Worm (Caenorhabditis elegans) whole organism, young adult: Measurements from ENCODE around the gene kin-15.

Experiments
- B0336.3 ChIP-seq: fragments of 200-800 bp; sonication (Bioruptor generic); IDR thresholded peaks from 2 replicates; pipeline ENCODE4 v1.3.6; 2022; ENCODE audit warnings: missing genetic modification characterization, missing compliant biosample characterization
- D2030.7 ChIP-seq: fragments of 200-800 bp; sonication (Bioruptor generic); IDR thresholded peaks from 2 replicates; pipeline ENCODE4 v1.3.6; 2022; ENCODE audit warnings: missing genetic modification reagents, missing genetic modification characterization, missing compliant biosample characterization
- F22D6.2 ChIP-seq: sonication (generic microtip); optimal IDR thresholded peaks from 2 replicates; lab custom pipeline; 2016; ENCODE audit warnings: mild to moderate bottlenecking, missing genetic modification characterization, missing compliant biosample characterization
- F33H1.4 ChIP-seq: fragments of 200-800 bp; sonication (Bioruptor generic); IDR thresholded peaks from 2 replicates; pipeline ENCODE4 v1.3.6; 2022; ENCODE audit warnings: missing genetic modification reagents, missing genetic modification characterization, missing compliant biosample characterization
- F37B4.10 ChIP-seq: fragments of 200-800 bp; sonication (Bioruptor generic); IDR thresholded peaks from 2 replicates; pipeline ENCODE4 v1.3.6; 2022; ENCODE audit warnings: missing genetic modification characterization, missing compliant biosample characterization
- K11D2.4 ChIP-seq: fragments of 200-800 bp; sonication (Bioruptor generic); IDR thresholded peaks from 2 replicates; pipeline ENCODE4 v1.3.6; 2022; ENCODE audit warnings: missing genetic modification reagents, missing genetic modification characterization, missing compliant biosample characterization
- T26A5.8 ChIP-seq: sonication (generic microtip); optimal IDR thresholded peaks from 2 replicates; lab custom pipeline; 2016; ENCODE audit warnings: missing genetic modification characterization, missing compliant biosample characterization
- Y79H2A.3 ChIP-seq: fragments of 200-800 bp; sonication (Bioruptor generic); conservative IDR thresholded peaks from 2 replicates; pipeline ENCODE4 v1.3.6; 2022; ENCODE audit warnings: missing genetic modification reagents, missing genetic modification characterization, missing compliant biosample characterization
- Y95B8A.8 ChIP-seq: fragments of 200-800 bp; sonication (Bioruptor generic); IDR thresholded peaks from 2 replicates; pipeline ENCODE4 v1.3.6; 2022; ENCODE audit warnings: missing genetic modification reagents, missing genetic modification characterization, missing compliant biosample characterization
- ZK185.1 ChIP-seq: sonication (generic microtip); optimal IDR thresholded peaks from 2 replicates; lab custom pipeline; 2016; ENCODE audit warnings: mild to moderate bottlenecking, missing genetic modification characterization, missing compliant biosample characterization; ENCODE audit not compliant: poor library complexity, severe bottlenecking
- attf-5 ChIP-seq: fragments of 200-800 bp; sonication (Bioruptor generic); optimal IDR thresholded peaks from 2 replicates; lab custom pipeline; 2018; ENCODE audit warnings: mild to moderate bottlenecking, missing genetic modification characterization, missing compliant biosample characterization
- cebp-2 ChIP-seq: fragments of 200-800 bp; sonication (Bioruptor generic); IDR thresholded peaks from 2 replicates; pipeline ENCODE4 v1.3.6; 2022; ENCODE audit warnings: missing genetic modification characterization, missing compliant biosample characterization
- die-1 ChIP-seq: sonication (generic microtip); optimal IDR thresholded peaks from 2 replicates; lab custom pipeline; 2016; ENCODE audit warnings: missing genotype, mild to moderate bottlenecking, missing genetic modification characterization, missing compliant biosample characterization
- dpl-1 ChIP-seq: fragments of 150-350 bp; optimal IDR thresholded peaks from 2 replicates; lab custom pipeline; 2014; ENCODE audit warnings: missing biosample characterization, missing genetic modification reagents, missing genetic modification characterization
- fkh-3 ChIP-seq: sonication (generic microtip); optimal IDR thresholded peaks from 2 replicates; lab custom pipeline; 2016; ENCODE audit warnings: mild to moderate bottlenecking, missing genetic modification characterization, missing compliant biosample characterization
- lin-26 ChIP-seq: fragments of 200-800 bp; sonication (Bioruptor generic); IDR thresholded peaks from 2 replicates; pipeline ENCODE4 v1.3.6; 2022; ENCODE audit warnings: missing genetic modification reagents, missing genetic modification characterization, missing compliant biosample characterization
- lin-40 ChIP-seq: sonication (generic microtip); optimal IDR thresholded peaks from 2 replicates; lab custom pipeline; 2016; ENCODE audit warnings: missing genetic modification characterization, mild to moderate bottlenecking, missing compliant biosample characterization, missing genotype, missing genetic modification reagents
- lin-54 ChIP-seq: fragments of 200-800 bp; sonication (Bioruptor generic); optimal IDR thresholded peaks from 2 replicates; lab custom pipeline; 2018; ENCODE audit warnings: mild to moderate bottlenecking, missing genetic modification characterization, missing compliant biosample characterization
- mcd-1 ChIP-seq: fragments of 200-800 bp; sonication (Bioruptor generic); IDR thresholded peaks from 2 replicates; pipeline ENCODE4 v1.3.6; 2022; ENCODE audit warnings: missing genetic modification reagents, missing genetic modification characterization, missing compliant biosample characterization
- nfya-1 ChIP-seq: sonication (generic microtip); optimal IDR thresholded peaks from 2 replicates; lab custom pipeline; 2017; ENCODE audit warnings: antibody characterized with exemption, missing compliant biosample characterization, missing genetic modification characterization, borderline replicate concordance; ENCODE audit not compliant: insufficient read depth
- nhr-179 ChIP-seq: sonication (generic microtip); optimal IDR thresholded peaks from 2 replicates; lab custom pipeline; 2016; ENCODE audit warnings: mild to moderate bottlenecking, missing genetic modification characterization, missing compliant biosample characterization
- nhr-80 ChIP-seq: sonication (generic microtip); optimal IDR thresholded peaks from 2 replicates; lab custom pipeline; 2016; ENCODE audit warnings: missing genetic modification characterization, missing compliant biosample characterization
- rcor-1 ChIP-seq: fragments of 200-800 bp; sonication (Bioruptor generic); IDR thresholded peaks from 2 replicates; pipeline ENCODE4 v1.3.6; 2022; ENCODE audit warnings: missing genetic modification reagents, missing genetic modification characterization, missing compliant biosample characterization
- repo-1 ChIP-seq: sonication (generic microtip); optimal IDR thresholded peaks from 2 replicates; lab custom pipeline; 2017; ENCODE audit warnings: mild to moderate bottlenecking, missing genetic modification characterization, missing compliant biosample characterization
- sea-2 ChIP-seq: fragments of 200-800 bp; sonication (Bioruptor generic); IDR thresholded peaks from 2 replicates; pipeline ENCODE4 v1.3.6; 2022; ENCODE audit warnings: missing genetic modification characterization, missing compliant biosample characterization
- snpc-3.4 ChIP-seq: sonication (generic microtip); optimal IDR thresholded peaks from 2 replicates; lab custom pipeline; 2017; ENCODE audit warnings: missing genetic modification characterization, mild to moderate bottlenecking, missing compliant biosample characterization, antibody characterized with exemption, moderate library complexity, missing genotype, missing genetic modification reagents
- tbp1 ChIP-seq: fragments of 200-800 bp; sonication (Bioruptor generic); optimal IDR thresholded peaks from 2 replicates; lab custom pipeline; 2018; ENCODE audit warnings: mild to moderate bottlenecking, missing genetic modification characterization, missing compliant biosample characterization
- tbx-9 ChIP-seq: sonication (generic microtip); optimal IDR thresholded peaks from 2 replicates; lab custom pipeline; 2016; ENCODE audit warnings: borderline replicate concordance, missing genetic modification characterization, inconsistent platforms, missing compliant biosample characterization
- tlf-1 ChIP-seq: fragments of 200-800 bp; sonication (Bioruptor generic); optimal IDR thresholded peaks from 2 replicates; lab custom pipeline; 2018; ENCODE audit warnings: mild to moderate bottlenecking, missing genetic modification characterization, missing compliant biosample characterization
- unc-130 ChIP-seq: sonication (generic microtip); optimal IDR thresholded peaks from 2 replicates; lab custom pipeline; 2016; ENCODE audit warnings: missing genetic modification reagents, missing genetic modification characterization, missing compliant biosample characterization
- unc-62 ChIP-seq: fragments of 150-350 bp; optimal IDR thresholded peaks from 2 replicates; lab custom pipeline; 2014; ENCODE audit warnings: missing biosample characterization, missing genetic modification reagents, missing genetic modification characterization
- xnd-1 ChIP-seq: sonication (generic microtip); optimal IDR thresholded peaks from 2 replicates; lab custom pipeline; 2016; ENCODE audit warnings: missing genotype, missing genetic modification reagents, missing genetic modification characterization, missing compliant biosample characterization
- zfh-2 ChIP-seq: fragments of 200-800 bp; sonication (Bioruptor generic); conservative IDR thresholded peaks from 2 replicates; pipeline ENCODE4 v1.3.6; 2022; ENCODE audit warnings: missing genetic modification reagents, missing genetic modification characterization, missing compliant biosample characterization
- ztf-22 ChIP-seq: fragments of 200-800 bp; sonication (Bioruptor generic); optimal IDR thresholded peaks from 2 replicates; lab custom pipeline; 2018; ENCODE audit warnings: mild to moderate bottlenecking, missing genetic modification characterization, moderate library complexity, missing compliant biosample characterization
- ztf-3 ChIP-seq: fragments of 200-800 bp; sonication (Bioruptor generic); optimal IDR thresholded peaks from 2 replicates; lab custom pipeline; 2018; ENCODE audit warnings: mild to moderate bottlenecking, missing genetic modification characterization, missing compliant biosample characterization

kin-15 gene

DNA sequence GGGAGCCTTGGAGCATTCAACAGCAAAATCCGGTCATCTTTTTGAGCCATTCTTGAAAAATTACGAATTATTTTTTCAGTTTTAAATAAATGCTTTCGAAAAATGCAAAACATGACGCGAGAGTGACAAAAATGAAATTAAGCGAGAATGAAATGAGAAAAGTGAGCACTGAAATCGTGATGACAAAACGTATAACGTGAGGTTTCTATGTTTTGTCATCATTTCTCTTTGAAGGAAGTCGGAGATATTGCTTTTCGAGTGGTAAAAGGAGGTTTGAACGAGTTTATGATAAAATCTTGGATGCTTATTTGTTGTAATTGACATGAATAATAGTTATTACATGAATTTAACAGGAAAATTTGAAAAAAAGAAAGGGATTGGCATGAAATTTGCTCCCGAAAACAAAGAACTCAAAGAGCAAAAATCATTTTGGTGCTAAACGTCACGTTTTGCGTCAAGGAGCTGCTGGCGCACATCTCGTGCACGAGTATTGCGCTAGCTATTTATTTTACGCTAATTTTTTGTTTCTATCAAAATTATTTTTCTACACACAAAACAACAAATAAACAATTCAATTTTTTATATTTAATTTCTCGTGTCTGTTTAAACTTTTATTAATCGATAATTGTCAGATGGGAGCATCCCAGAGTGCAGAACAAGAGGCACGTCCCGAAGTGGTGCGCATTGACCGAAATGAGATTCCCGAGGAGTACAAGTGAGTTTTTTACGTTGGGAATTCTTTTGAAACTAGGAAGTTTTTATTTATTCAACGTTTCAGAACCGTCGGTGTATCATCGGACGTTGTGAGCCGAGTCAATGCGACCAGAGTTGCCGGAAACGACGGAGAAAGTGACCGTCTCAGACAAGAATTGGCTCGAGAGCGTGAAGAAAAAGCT is 16.9 kb downstream of the kin-15 start, which contains the start of the genes gss-1 and chch-3 (continued):
- TF ChIP-seq F22D6.2 (tag; lab: Kevin White, UChicago) = no peak
- TF ChIP-seq tbp1 = peak; percentile 30
- TF ChIP-seq ZK185.1 (tag; lab: Kevin White, UChicago) = peak; percentile 25
- TF ChIP-seq fkh-3 (tag; lab: Kevin White, UChicago) = no peak
- no peak for TF ChIP-seq tlf-1 (GFP tag; lab: Kevin White, UChicago)
- TF ChIP-seq K11D2.4 = peak; percentile 23; the same call in 1 of the 2 replicates
- TF ChIP-seq sea-2 (GFP tag; lab: Robert Waterston, UW) = no peak
- no peak for TF ChIP-seq cebp-2
- TF ChIP-seq F33H1.4 (GFP tag; lab: Robert Waterston, UW) = peak; percentile 52
- no peak for TF ChIP-seq nfya-1
- 0 out of 2 replicates have a peak, but pooled peaks have one; percentile 34 for TF ChIP-seq D2030.7 (GFP tag; lab: Robert Waterston, UW)
- peak; percentile 49 for TF ChIP-seq lin-54 (GFP tag; lab: Kevin White, UChicago)
- TF ChIP-seq, all 124 proteins: peak for 19

ce11 chrII:9412086-9412608 is 21.4 kb downstream of the kin-15 start, which contains the start of gene arrd-3:
Gene arrd-3, plus strand, starts transcription at chrII:9412558.
- TF ChIP-seq nhr-80 (peak; percentile 49), xnd-1 (tag; lab: Kevin White, UChicago) (no peak)

DNA sequence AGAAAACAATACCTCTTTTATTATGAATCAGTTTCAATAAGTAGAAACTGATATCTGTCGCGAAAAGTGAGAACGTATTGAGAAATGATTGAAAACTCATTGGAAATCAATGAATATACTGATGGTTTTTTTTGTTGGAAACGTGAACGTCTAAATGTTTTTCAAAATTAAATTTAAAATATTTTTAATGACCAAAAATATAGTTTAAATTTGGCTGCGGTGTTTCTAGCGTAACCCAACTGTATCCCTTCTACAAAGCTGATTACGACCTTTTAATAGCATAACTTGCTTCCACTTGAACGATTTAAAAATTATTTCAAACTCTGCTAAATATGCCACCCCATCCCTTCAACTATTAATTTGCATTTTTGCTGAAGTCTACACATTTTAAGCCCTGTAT is 22.0 kb downstream of the kin-15 start, which contains the start of gene M176.9:
M176.9 (minus strand) TSS at position 101 of the 400 bp plus-strand sequence.
- TF ChIP-seq rcor-1 (GFP tag; lab: Robert Waterston, UW) (no peak), mcd-1 (GFP tag; lab: Robert Waterston, UW) (no peak), lin-54 (GFP tag; lab: Kevin White, UChicago) (no peak), F37B4.10 (GFP tag; lab: Robert Waterston, UW) (no peak), zfh-2 (GFP tag; lab: Robert Waterston, UW) (no peak), ztf-22 (no peak)
- TF ChIP-seq, all 124 proteins: peak for 0

ce11 chrII:9407469-9407868 is 26.0 kb downstream of the kin-15 start, which contains the start of gene arrd-2:
Gene arrd-2, plus strand, starts transcription at chrII:9407769.
- TF ChIP-seq D2030.7 (GFP tag; lab: Robert Waterston, UW) = no peak
- TF ChIP-seq attf-5 (GFP tag; lab: Kevin White, UChicago) = no peak
- TF ChIP-seq unc-130 = no peak
- TF ChIP-seq die-1 = no peak
- TF ChIP-seq ZK185.1 (tag; lab: Kevin White, UChicago) = no peak
- TF ChIP-seq lin-40 (tag; lab: Kevin White, UChicago) = no peak
- no peak for TF ChIP-seq F33H1.4 (GFP tag; lab: Robert Waterston, UW)
- no peak for TF ChIP-seq dpl-1 (GFP tag; lab: Kevin White, UChicago)
- no peak for TF ChIP-seq ztf-3 (GFP tag; lab: Kevin White, UChicago)
- TF ChIP-seq lin-26 (GFP tag; lab: Robert Waterston, UW) = no peak
- no peak for TF ChIP-seq nhr-179 (tag; lab: Kevin White, UChicago)
- TF ChIP-seq repo-1 (tag; lab: Kevin White, UChicago) = no peak
- TF ChIP-seq unc-62 (GFP tag; lab: Kevin White, UChicago) = no peak
- TF ChIP-seq snpc-3.4 = no peak
- TF ChIP-seq T26A5.8 = no peak
- no peak for TF ChIP-seq Y79H2A.3 (GFP tag; lab: Robert Waterston, UW)
- no peak for TF ChIP-seq Y95B8A.8
- no peak for TF ChIP-seq B0336.3 (GFP tag; lab: Robert Waterston, UW)
- no peak for TF ChIP-seq tbx-9
